Fruit fly (Drosophila melanogaster) whole organism, embryonic: Measurements from ENCODE around the gene Cyp12a4.

Experiments used
- B-H1 ChIP-seq: fragments of 200-800 bp; sonication (Bioruptor generic); IDR thresholded peaks from 3 replicates; pipeline ENCODE4 v1.3.6; 2022; ENCODE audit warnings: missing biosample characterization, missing genetic modification characterization
- BEAF-32 ChIP-seq: fragments of 200-800 bp; sonication (Bioruptor generic); optimal IDR thresholded peaks from 3 replicates; lab custom pipeline; 2017; ENCODE audit warnings: missing biosample characterization, missing genetic modification characterization, mild to moderate bottlenecking, moderate library complexity, missing genetic modification reagents
- CG10147 ChIP-seq: fragments of 200-800 bp; sonication (Bioruptor generic); optimal IDR thresholded peaks from 2 replicates; lab custom pipeline; 2019; ENCODE audit warnings: missing biosample characterization, mild to moderate bottlenecking, missing genetic modification characterization, moderate library complexity
- CG10431 ChIP-seq: fragments of 200-800 bp; sonication (Bioruptor generic); optimal IDR thresholded peaks from 3 replicates; lab custom pipeline; 2018; ENCODE audit warnings: missing biosample characterization, mild to moderate bottlenecking, missing genetic modification characterization
- CG10543 ChIP-seq: fragments of 200-800 bp; sonication (Bioruptor generic); optimal IDR thresholded peaks from 3 replicates; lab custom pipeline; 2017; ENCODE audit warnings: missing biosample characterization, mild to moderate bottlenecking, missing genetic modification characterization, moderate library complexity
- CG11093 ChIP-seq: fragments of 200-800 bp; sonication (Bioruptor generic); IDR thresholded peaks from 3 replicates; pipeline ENCODE4 v1.3.6; 2022; ENCODE audit warnings: missing biosample characterization, missing genetic modification characterization
- CG13424 ChIP-seq: fragments of 200-800 bp; sonication (Bioruptor generic); optimal IDR thresholded peaks from 2 replicates; lab custom pipeline; 2019; ENCODE audit warnings: missing biosample characterization, mild to moderate bottlenecking, missing genetic modification characterization, moderate library complexity
- CG13624 ChIP-seq: fragments of 200-800 bp; sonication (Bioruptor generic); optimal IDR thresholded peaks from 2 replicates; lab custom pipeline; 2016; ENCODE audit warnings: missing biosample characterization, missing genetic modification characterization
- CG14667 ChIP-seq: fragments of 200-800 bp; sonication (Bioruptor generic); IDR thresholded peaks from 2 replicates; pipeline ENCODE4 v1.3.6; 2022; ENCODE audit warnings: missing biosample characterization, missing genetic modification characterization
- CG15073 ChIP-seq: fragments of 200-800 bp; sonication (Bioruptor generic); optimal IDR thresholded peaks from 2 replicates; lab custom pipeline; 2016; ENCODE audit warnings: missing biosample characterization, missing genetic modification characterization
- CG1792 ChIP-seq: fragments of 200-800 bp; sonication (Bioruptor generic); optimal IDR thresholded peaks from 2 replicates; lab custom pipeline; 2016; ENCODE audit warnings: missing biosample characterization, missing genetic modification characterization
- CG2202 ChIP-seq: fragments of 200-800 bp; sonication (Bioruptor generic); optimal IDR thresholded peaks from 2 replicates; lab custom pipeline; 2018; ENCODE audit warnings: missing biosample characterization, mild to moderate bottlenecking, missing genetic modification characterization
- CG2678 ChIP-seq: fragments of 200-800 bp; sonication (Bioruptor generic); optimal IDR thresholded peaks from 3 replicates; lab custom pipeline; 2019; ENCODE audit warnings: missing biosample characterization, mild to moderate bottlenecking, missing genetic modification characterization, moderate library complexity
- CG33557 ChIP-seq: fragments of 200-800 bp; sonication (Bioruptor generic); optimal IDR thresholded peaks from 2 replicates; lab custom pipeline; 2019; ENCODE audit warnings: missing biosample characterization, mild to moderate bottlenecking, missing genetic modification characterization, moderate library complexity
- CG3407 ChIP-seq: fragments of 200-800 bp; sonication (Bioruptor generic); optimal IDR thresholded peaks from 2 replicates; lab custom pipeline; 2018; ENCODE audit warnings: missing biosample characterization, mild to moderate bottlenecking, missing genetic modification characterization
- CG3726 ChIP-seq: fragments of 200-800 bp; sonication (Bioruptor generic); IDR thresholded peaks from 3 replicates; pipeline ENCODE4, ENCODE4 v1.3.6; 2022; ENCODE audit warnings: missing biosample characterization, missing genetic modification characterization
- CG3838 ChIP-seq: fragments of 200-800 bp; sonication (Bioruptor generic); optimal IDR thresholded peaks from 3 replicates; lab custom pipeline; 2016; ENCODE audit warnings: missing biosample characterization, missing genetic modification characterization
- CG4854 ChIP-seq: fragments of 200-800 bp; sonication (Bioruptor generic); optimal IDR thresholded peaks from 2 replicates; lab custom pipeline; 2016; ENCODE audit warnings: missing biosample characterization, missing genetic modification characterization, inconsistent platforms
- CG8924 ChIP-seq: fragments of 200-800 bp; optimal IDR thresholded peaks from 3 replicates; lab custom pipeline; 2019; ENCODE audit warnings: missing biosample characterization, mild to moderate bottlenecking, missing genetic modification characterization, moderate library complexity
- Deaf1 ChIP-seq: fragments of 200-800 bp; optimal IDR thresholded peaks from 3 replicates; lab custom pipeline; 2019; ENCODE audit warnings: missing biosample characterization, mild to moderate bottlenecking, missing genetic modification characterization, moderate library complexity
- E2f1 ChIP-seq: fragments of 200-800 bp; sonication (Bioruptor generic); IDR thresholded peaks from 2 replicates; pipeline ENCODE4 v1.3.6; 2022; ENCODE audit warnings: missing biosample characterization, missing genetic modification characterization
- Fer3 ChIP-seq: fragments of 200-800 bp; sonication (Bioruptor generic); optimal IDR thresholded peaks from 2 replicates; lab custom pipeline; 2018; ENCODE audit warnings: missing biosample characterization, mild to moderate bottlenecking, missing genetic modification characterization, moderate library complexity
- H15 ChIP-seq: fragments of 200-800 bp; sonication (Bioruptor generic); IDR thresholded peaks from 3 replicates; pipeline ENCODE4 v1.3.6; 2022; ENCODE audit warnings: missing biosample characterization, missing genetic modification characterization
- Jarid2 ChIP-seq: fragments of 200-800 bp; sonication (Bioruptor generic); optimal IDR thresholded peaks from 3 replicates; lab custom pipeline; 2017; ENCODE audit warnings: mild to moderate bottlenecking, missing biosample characterization, missing genetic modification reagents, missing genetic modification characterization
- Ptx1 ChIP-seq: fragments of 200-800 bp; sonication (Bioruptor generic); IDR thresholded peaks from 2 replicates; pipeline ENCODE4 v1.3.6; 2022; ENCODE audit warnings: missing biosample characterization, missing genetic modification characterization
- Sox102F ChIP-seq: fragments of 200-800 bp; sonication (Bioruptor generic); optimal IDR thresholded peaks from 2 replicates; lab custom pipeline; 2018; ENCODE audit warnings: missing biosample characterization, mild to moderate bottlenecking, missing genetic modification characterization, moderate library complexity
- Stat92E ChIP-seq, 3 experiments: fragments of >200 bp in 2 of 3; fragments of 200-800 bp in 1 of 3; sonication (Bioruptor generic) in 1 of 3; optimal IDR thresholded peaks; 2 replicates each; lab custom pipeline; 2017 to 2019; ENCODE audit warnings: missing biosample characterization in 3 of 3, missing genetic modification characterization in 3 of 3, mild to moderate bottlenecking in 1 of 3, moderate library complexity in 1 of 3
- Taf1 ChIP-seq: fragments of 200-800 bp; sonication (Bioruptor generic); IDR thresholded peaks from 2 replicates; pipeline ENCODE4 v1.3.6; 2022; ENCODE audit warnings: missing biosample characterization, missing genetic modification characterization
- Tbp ChIP-seq: fragments of >200 bp; optimal IDR thresholded peaks from 2 replicates; lab custom pipeline; 2018; ENCODE audit warnings: missing biosample characterization, missing genetic modification characterization
- ab ChIP-seq: fragments of 200-800 bp; sonication (Bioruptor generic); optimal IDR thresholded peaks from 2 replicates; lab custom pipeline; 2016; ENCODE audit warnings: missing biosample characterization, missing genetic modification characterization
- abd-A ChIP-seq: fragments of 200-800 bp; sonication (Bioruptor generic); optimal IDR thresholded peaks from 3 replicates; lab custom pipeline; 2019; ENCODE audit warnings: missing biosample characterization, mild to moderate bottlenecking, missing genetic modification characterization, moderate library complexity
- bsh ChIP-seq, 2 experiments: fragments of 200-800 bp; sonication (Bioruptor generic); optimal IDR thresholded peaks; 2 replicates each; lab custom pipeline; 2017 to 2018; ENCODE audit warnings: mild to moderate bottlenecking in 2 of 2, missing biosample characterization in 2 of 2, missing genetic modification characterization in 2 of 2, moderate library complexity in 1 of 2
- cad ChIP-seq: fragments of >200 bp; optimal IDR thresholded peaks from 2 replicates; lab custom pipeline; 2017; ENCODE audit warnings: missing biosample characterization, missing genetic modification characterization
- caup ChIP-seq: fragments of 200-800 bp; sonication (Bioruptor generic); optimal IDR thresholded peaks from 3 replicates; lab custom pipeline; 2017; ENCODE audit warnings: missing biosample characterization, mild to moderate bottlenecking, missing genetic modification characterization, moderate library complexity; ENCODE audit not compliant: severe bottlenecking
- eve ChIP-seq, 2 experiments: fragments of >200 bp; optimal IDR thresholded peaks; 2 replicates each; lab custom pipeline; 2017; ENCODE audit warnings: missing biosample characterization in 2 of 2, missing genetic modification characterization in 2 of 2
- fu2 ChIP-seq: fragments of 200-800 bp; sonication (Bioruptor generic); optimal IDR thresholded peaks from 2 replicates; lab custom pipeline; 2016; ENCODE audit warnings: missing biosample characterization, missing genetic modification characterization
- hb ChIP-seq: fragments of 200-800 bp; sonication (Bioruptor generic); IDR thresholded peaks from 3 replicates; pipeline ENCODE4 v1.3.6; 2022; ENCODE audit warnings: missing biosample characterization, missing genetic modification characterization; ENCODE audit not compliant: partially characterized antibody
- hth ChIP-seq: fragments of >200 bp; optimal IDR thresholded peaks from 2 replicates; lab custom pipeline; 2017; ENCODE audit warnings: inconsistent platforms
- inv ChIP-seq: fragments of 200-800 bp; sonication (Bioruptor generic); IDR thresholded peaks from 2 replicates; pipeline ENCODE4 v1.3.6; 2022; ENCODE audit warnings: missing biosample characterization, missing genetic modification characterization; ENCODE audit not compliant: partially characterized antibody
- jing ChIP-seq: fragments of 200-800 bp; sonication (Bioruptor generic); optimal IDR thresholded peaks from 2 replicates; lab custom pipeline; 2018; ENCODE audit warnings: missing biosample characterization, mild to moderate bottlenecking, missing genetic modification characterization
- lilli ChIP-seq: fragments of 200-800 bp; sonication (Bioruptor generic); optimal IDR thresholded peaks from 3 replicates; lab custom pipeline; 2016; ENCODE audit warnings: missing biosample characterization, missing genetic modification characterization
- nmo ChIP-seq: fragments of 200-800 bp; sonication (Bioruptor generic); optimal IDR thresholded peaks from 2 replicates; lab custom pipeline; 2018; ENCODE audit warnings: missing biosample characterization, mild to moderate bottlenecking, missing genetic modification characterization, moderate library complexity
- prd ChIP-seq, 3 experiments: fragments of >200 bp in 2 of 3; fragments of 200-800 bp in 1 of 3; sonication (Bioruptor generic) in 1 of 3; optimal IDR thresholded peaks in 2 of 3; IDR thresholded peaks in 1 of 3; 2 replicates in 2 of 3; 3 replicates in 1 of 3; pipeline versions ENCODE4 v1.3.6 to Lab custom; 2017 to 2022; ENCODE audit warnings: missing biosample characterization in 1 of 3, missing genetic modification characterization in 1 of 3
- ranshi ChIP-seq: fragments of 200-800 bp; sonication (Bioruptor generic); IDR thresholded peaks from 2 replicates; pipeline ENCODE4 v1.3.6; 2022; ENCODE audit warnings: missing biosample characterization, missing genetic modification characterization
- stc ChIP-seq: fragments of 200-800 bp; sonication (Bioruptor generic); IDR thresholded peaks from 2 replicates; pipeline ENCODE4 v1.3.6; 2022; ENCODE audit warnings: missing biosample characterization, missing genetic modification characterization
- unc-4 ChIP-seq: fragments of 200-800 bp; sonication (Bioruptor generic); IDR thresholded peaks from 2 replicates; pipeline ENCODE4 v1.3.6; 2022; ENCODE audit warnings: missing biosample characterization, missing genetic modification characterization; ENCODE audit not compliant: partially characterized antibody
- vnd ChIP-seq: fragments of 200-800 bp; sonication (Bioruptor generic); IDR thresholded peaks from 3 replicates; pipeline ENCODE4 v1.3.6; 2022; ENCODE audit warnings: missing biosample characterization, missing genetic modification characterization; ENCODE audit not compliant: partially characterized antibody
- zen2 ChIP-seq: fragments of 200-800 bp; sonication (Bioruptor generic); IDR thresholded peaks from 3 replicates; pipeline ENCODE4 v1.3.6; 2022; ENCODE audit warnings: missing biosample characterization, missing genetic modification characterization; ENCODE audit not compliant: partially characterized antibody

The Cyp12a4 gene

DNA sequence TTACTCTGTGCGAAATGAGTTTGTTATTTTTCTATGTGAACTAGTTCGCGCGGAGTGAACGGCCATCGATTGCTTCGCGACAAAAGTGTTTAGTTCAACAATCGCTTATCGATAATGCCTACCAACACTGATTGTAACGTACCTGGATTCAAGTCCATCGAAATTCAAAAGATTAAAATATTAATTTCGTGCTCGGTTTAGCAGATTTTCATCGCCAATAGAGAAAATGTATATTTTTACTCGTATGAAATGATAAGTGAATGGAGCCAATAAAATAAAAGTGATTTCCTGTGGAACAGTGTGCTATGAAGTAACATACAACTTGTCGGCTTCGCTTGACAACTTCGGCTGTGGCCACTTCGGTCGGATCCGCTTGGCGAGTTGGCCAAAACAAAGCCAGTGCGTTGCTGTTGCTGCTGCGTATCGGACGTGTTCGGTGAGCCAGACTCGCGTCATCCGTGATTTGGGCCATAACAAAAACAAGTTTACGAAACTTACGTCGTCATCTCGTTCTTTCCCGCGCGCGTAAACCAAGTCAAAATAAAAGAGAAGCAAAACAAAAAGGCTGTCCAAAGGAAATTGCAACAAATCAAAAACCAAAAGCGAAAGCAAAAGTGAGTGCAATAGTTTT, 45.4 kb downstream of the Cyp12a4 start, which contains the start of the genes CG5555 and myd (continued):
- TF ChIP-seq hth = no peak
- TF ChIP-seq zen2 = peak; percentile 36; the same call in 2 of the 3 replicates
- no peak for TF ChIP-seq CG33557 (GFP tag; lab: Kevin White, UChicago)
- no peak for TF ChIP-seq H15 (GFP tag; lab: Robert Waterston, UW)
- peak; percentile 26 for TF ChIP-seq fu2
- TF ChIP-seq BEAF-32 (GFP tag; lab: Kevin White, UChicago) = peak; percentile 67
- peak; percentile 47 for TF ChIP-seq abd-A (tag; lab: Kevin White, UChicago)
- TF ChIP-seq inv (GFP tag; lab: Robert Waterston, UW) = peak; percentile 49
- TF ChIP-seq vnd (GFP tag; lab: Robert Waterston, UW) = peak; percentile 78
- TF ChIP-seq CG3407 (GFP tag; lab: Kevin White, UChicago) = no peak
- peak; percentile 67 for TF ChIP-seq CG13624 (GFP tag; lab: Kevin White, UChicago)
- TF ChIP-seq ranshi (GFP tag; lab: Robert Waterston, UW) = peak; percentile 30; the same call in 1 of the 2 replicates
- TF ChIP-seq CG1792 (GFP tag; lab: Kevin White, UChicago) = no peak
- peak; percentile 0 for TF ChIP-seq CG10147 (GFP tag; lab: Kevin White, UChicago)
- 0 out of 2 replicates have a peak, but pooled peaks have one; percentile 11 for TF ChIP-seq E2f1 (GFP tag; lab: Robert Waterston, UW)
- no peak for TF ChIP-seq ab
- TF ChIP-seq CG15073 = no peak
- peak in 1 of 2 experiments; percentile 85 for TF ChIP-seq eve (GFP tag; optimal IDR thresholded peaks at IDR 0.05; lab: Kevin White, UChicago)
- no peak; the same call in 2 of the 3 replicates for TF ChIP-seq B-H1 (GFP tag; lab: Robert Waterston, UW)
- TF ChIP-seq CG10543 (GFP tag; lab: Kevin White, UChicago) = peak; percentile 39
- TF ChIP-seq Sox102F = peak; percentile 46
- TF ChIP-seq lilli (GFP tag; lab: Kevin White, UChicago) = peak; percentile 64
- no peak for TF ChIP-seq Tbp
- no peak for TF ChIP-seq CG11093 (GFP tag; lab: Robert Waterston, UW)
- TF ChIP-seq bsh (GFP tag; optimal IDR thresholded peaks at IDR 0.05; lab: Kevin White, UChicago) = no peak
- peak in 1 of 3 experiments; percentile 22 for TF ChIP-seq Stat92E (GFP tag; optimal IDR thresholded peaks at IDR 0.05; lab: Kevin White, UChicago)
- TF ChIP-seq cad (GFP tag; lab: Kevin White, UChicago) = no peak
- no peak for TF ChIP-seq CG14667 (GFP tag; lab: Robert Waterston, UW)
- TF ChIP-seq Deaf1 (tag; lab: Kevin White, UChicago) = peak; percentile 98
- no peak for TF ChIP-seq CG2678
- TF ChIP-seq nmo = peak; percentile 44
- no peak for TF ChIP-seq CG8924
- no peak for TF ChIP-seq Ptx1 (GFP tag; lab: Robert Waterston, UW)
- peak; percentile 53; the same call in 1 of the 2 replicates for TF ChIP-seq stc (GFP tag; lab: Robert Waterston, UW)
- TF ChIP-seq Fer3 = no peak
- TF ChIP-seq CG3838 = peak; percentile 42
- TF ChIP-seq CG2202 (tag; lab: Kevin White, UChicago) = no peak
- peak; percentile 77 for TF ChIP-seq hb (GFP tag; lab: Robert Waterston, UW)
- TF ChIP-seq caup (GFP tag; lab: Kevin White, UChicago) = peak; percentile 26
- no peak for TF ChIP-seq prd (optimal IDR thresholded peaks at IDR 0.05; lab: Kevin White, UChicago)
- TF ChIP-seq prd (GFP tag; IDR thresholded peaks at IDR 0.05; lab: Robert Waterston, UW) = 0 out of 3 replicates have a peak, but pooled peaks have one; percentile 42
- TF ChIP-seq jing (GFP tag; lab: Kevin White, UChicago) = no peak
- peak; percentile 34 for TF ChIP-seq CG13424 (tag; lab: Kevin White, UChicago)
- TF ChIP-seq Taf1 (GFP tag; lab: Robert Waterston, UW) = no peak
- TF ChIP-seq CG4854 (GFP tag; lab: Kevin White, UChicago) = no peak
- no peak for TF ChIP-seq CG3726 (GFP tag; lab: Robert Waterston, UW)
- TF ChIP-seq Jarid2 (GFP tag; lab: Kevin White, UChicago) = peak; percentile 65
- peak; percentile 71 for TF ChIP-seq unc-4
- no peak for TF ChIP-seq CG10431 (GFP tag; lab: Kevin White, UChicago)
